Fruit fly (Drosophila melanogaster): ENCODE measurements around the gene AIF.

Gene AIF

DNA sequence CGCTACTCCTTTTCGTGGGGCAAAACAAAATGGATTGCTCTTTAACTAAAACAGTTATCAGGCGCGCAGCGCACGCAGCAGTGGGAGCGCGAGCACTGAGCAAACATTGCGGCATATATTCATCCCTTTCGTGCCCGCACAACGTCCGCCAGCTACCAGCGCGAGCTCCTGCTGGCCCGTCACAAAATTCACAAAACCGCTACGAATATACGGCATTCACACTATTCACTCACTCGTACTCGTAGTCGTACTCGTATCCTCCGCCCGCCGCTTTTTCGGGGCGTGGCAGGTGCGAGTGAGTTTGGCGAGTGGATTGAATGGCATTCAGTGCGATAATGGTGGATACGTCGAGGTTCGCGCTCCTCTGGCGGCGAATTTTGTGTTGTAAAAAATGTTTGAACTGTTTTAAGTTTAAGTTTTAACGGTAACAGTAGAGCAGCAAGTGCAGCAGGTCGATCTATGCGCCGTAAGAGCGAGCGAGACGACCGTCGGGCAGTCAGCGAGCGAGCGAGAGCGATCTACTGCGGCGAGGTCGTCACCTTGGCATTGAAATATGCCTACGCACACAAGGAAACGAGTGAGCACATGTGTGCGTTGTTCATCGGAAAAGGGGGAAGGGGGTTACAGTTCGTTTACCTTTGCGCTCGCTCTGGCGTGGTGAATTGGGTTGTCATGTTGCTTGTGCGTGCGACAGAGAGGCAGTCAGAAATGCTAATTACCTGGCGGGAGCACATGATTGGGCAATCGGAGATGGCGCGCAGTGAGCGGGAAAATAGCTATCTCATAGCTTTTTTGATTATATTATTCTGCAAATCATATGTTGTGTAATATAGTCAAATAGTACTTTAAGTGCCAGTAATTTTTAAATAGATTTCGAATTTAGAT, 45.3 kb downstream of the AIF start (continued):
- TF ChIP-seq CG12744 (GFP tag; optimal IDR thresholded peaks at IDR 0.05) = peak; percentile 47
- no peak for TF ChIP-seq CG10366 (GFP tag; IDR thresholded peaks at IDR 0.05)
- peak; percentile 11 for TF ChIP-seq vfl (GFP tag; optimal IDR thresholded peaks at IDR 0.05)
- peak; percentile 43 for TF ChIP-seq CG6272 (GFP tag; IDR thresholded peaks at IDR 0.05)
- TF ChIP-seq CG2116 (GFP tag; optimal IDR thresholded peaks at IDR 0.05) = peak; percentile 52
- peak; percentile 60 for TF ChIP-seq CG18619 (GFP tag; optimal IDR thresholded peaks at IDR 0.05)
- no peak for TF ChIP-seq gcm2 (GFP tag; optimal IDR thresholded peaks at IDR 0.05)
- TF ChIP-seq Gug (GFP tag; IDR thresholded peaks at IDR 0.05) = peak; percentile 8; the same call in 1 of the 4 replicates
- no peak for TF ChIP-seq CG13624 (GFP tag; optimal IDR thresholded peaks at IDR 0.05)
- TF ChIP-seq Side (GFP tag; optimal IDR thresholded peaks at IDR 0.05) = peak; percentile 59
- TF ChIP-seq grau (tag; optimal IDR thresholded peaks at IDR 0.05) = peak; percentile 68
- TF ChIP-seq gro (GFP tag; optimal IDR thresholded peaks at IDR 0.05) = peak; percentile 56
- TF ChIP-seq dm (GFP tag; optimal IDR thresholded peaks at IDR 0.05) = peak; percentile 78
- TF ChIP-seq CG18476 (GFP tag; optimal IDR thresholded peaks at IDR 0.05) = peak; percentile 15
- peak in 2 of 3 experiments; percentile 66 to 78 for TF ChIP-seq lola (GFP tag; optimal IDR thresholded peaks at IDR 0.05)
- TF ChIP-seq CG12391 (tag; optimal IDR thresholded peaks at IDR 0.05) = peak; percentile 65
- TF ChIP-seq lab (GFP tag; optimal IDR thresholded peaks at IDR 0.05) = peak; percentile 74
- TF ChIP-seq CG14050 (GFP tag; IDR thresholded peaks at IDR 0.05) = no peak
- TF ChIP-seq maf-S (GFP tag; optimal IDR thresholded peaks at IDR 0.05) = no peak
- peak; percentile 61 for TF ChIP-seq D19A (tag; optimal IDR thresholded peaks at IDR 0.05)
- TF ChIP-seq ase (GFP tag; IDR thresholded peaks at IDR 0.05) = no peak
- peak; percentile 46 for TF ChIP-seq wek (GFP tag; optimal IDR thresholded peaks at IDR 0.05)
- TF ChIP-seq Asciz (GFP tag; optimal IDR thresholded peaks at IDR 0.05) = peak; percentile 11
- no peak for TF ChIP-seq CG8944 (GFP tag; optimal IDR thresholded peaks at IDR 0.05)
- no peak for TF ChIP-seq Mad (GFP tag; optimal IDR thresholded peaks at IDR 0.05)
- TF ChIP-seq CG11504 (tag; optimal IDR thresholded peaks at IDR 0.05) = peak; percentile 69
- no peak for TF ChIP-seq sc (optimal IDR thresholded peaks at IDR 0.05)
- peak; percentile 49 for TF ChIP-seq sc (GFP tag; optimal IDR thresholded peaks at IDR 0.05)
- peak; percentile 8 for TF ChIP-seq CG12942 (GFP tag; optimal IDR thresholded peaks at IDR 0.05)
- peak; percentile 54 for TF ChIP-seq lbe (GFP tag; optimal IDR thresholded peaks at IDR 0.05)
- TF ChIP-seq Jarid2 (GFP tag; optimal IDR thresholded peaks at IDR 0.05) = peak; percentile 55
- TF ChIP-seq psq (GFP tag; optimal IDR thresholded peaks at IDR 0.05) = no peak
- TF ChIP-seq sd (tag; optimal IDR thresholded peaks at IDR 0.05) = peak; percentile 97
- TF ChIP-seq mam (GFP tag; optimal IDR thresholded peaks at IDR 0.05) = peak; percentile 26
- no peak for TF ChIP-seq Sin3A (optimal IDR thresholded peaks at IDR 0.05)
- no peak for TF ChIP-seq CG31388 (GFP tag; optimal IDR thresholded peaks at IDR 0.05)
- no peak for TF ChIP-seq Opbp (GFP tag; IDR thresholded peaks at IDR 0.05; ENCODE audit: partially characterized antibody)
- peak; percentile 53 for TF ChIP-seq CG15011 (GFP tag; optimal IDR thresholded peaks at IDR 0.05)
- TF ChIP-seq CG17359 (tag; optimal IDR thresholded peaks at IDR 0.05) = peak; percentile 44
- no peak for TF ChIP-seq Ptx1 (GFP tag; IDR thresholded peaks at IDR 0.05)
- no peak for TF ChIP-seq Mrtf (GFP tag; IDR thresholded peaks at IDR 0.05)
- no peak for TF ChIP-seq CG4854 (GFP tag; optimal IDR thresholded peaks at IDR 0.05)
- TF ChIP-seq CG14014 (GFP tag; IDR thresholded peaks at IDR 0.05) = no peak
- no peak for TF ChIP-seq nau (GFP tag; optimal IDR thresholded peaks at IDR 0.05)
- no peak for TF ChIP-seq Awh (GFP tag; IDR thresholded peaks at IDR 0.05)
- TF ChIP-seq aop (GFP tag; IDR thresholded peaks at IDR 0.05) = no peak
- TF ChIP-seq Nf-YC (tag; optimal IDR thresholded peaks at IDR 0.05) = peak; percentile 87
- peak; percentile 38 for TF ChIP-seq odd (GFP tag; optimal IDR thresholded peaks at IDR 0.05)
